Worm (Caenorhabditis elegans) whole organism, late embryonic: ENCODE data around the gene mrpl-48.

ENCODE experiments used
- C08G9.2 ChIP-seq: sonication (generic microtip); optimal IDR thresholded peaks from 2 replicates; lab custom pipeline; 2016; ENCODE audit warnings: mild to moderate bottlenecking, missing genetic modification characterization, moderate library complexity, missing compliant biosample characterization
- F13H6.1 ChIP-seq: sonication (generic microtip); optimal IDR thresholded peaks from 2 replicates; lab custom pipeline; 2016; ENCODE audit warnings: missing genetic modification characterization, missing compliant biosample characterization
- K02D7.2 ChIP-seq: sonication (generic microtip); optimal IDR thresholded peaks from 2 replicates; lab custom pipeline; 2017; ENCODE audit warnings: mild to moderate bottlenecking, missing genetic modification characterization, missing compliant biosample characterization
- T23F11.4 ChIP-seq: fragments of 200-800 bp; sonication (Bioruptor generic); optimal IDR thresholded peaks from 2 replicates; lab custom pipeline; 2018; ENCODE audit warnings: mild to moderate bottlenecking, missing genetic modification characterization, missing compliant biosample characterization
- ahr-1 ChIP-seq: sonication (generic microtip); optimal IDR thresholded peaks from 2 replicates; lab custom pipeline; 2016; ENCODE audit warnings: missing genetic modification characterization, missing compliant biosample characterization
- ceh-14 ChIP-seq: sonication (generic microtip); optimal IDR thresholded peaks from 2 replicates; lab custom pipeline; 2016; ENCODE audit warnings: missing genotype, missing genetic modification characterization, missing compliant biosample characterization
- ceh-18 ChIP-seq: sonication (generic microtip); optimal IDR thresholded peaks from 2 replicates; lab custom pipeline; 2016; ENCODE audit warnings: missing genetic modification characterization, missing compliant biosample characterization
- ceh-2 ChIP-seq: sonication (generic microtip); optimal IDR thresholded peaks from 2 replicates; lab custom pipeline; 2016; ENCODE audit warnings: missing genotype, missing genetic modification characterization, missing compliant biosample characterization
- ceh-22 ChIP-seq: sonication (generic microtip); optimal IDR thresholded peaks from 2 replicates; lab custom pipeline; 2017; ENCODE audit warnings: missing biosample characterization, missing genetic modification characterization
- ceh-24 ChIP-seq: sonication (generic microtip); optimal IDR thresholded peaks from 2 replicates; lab custom pipeline; 2016; ENCODE audit warnings: mild to moderate bottlenecking, missing genetic modification characterization, missing compliant biosample characterization
- ceh-31 ChIP-seq: sonication (generic microtip); optimal IDR thresholded peaks from 2 replicates; lab custom pipeline; 2016; ENCODE audit warnings: missing genetic modification characterization, missing compliant biosample characterization
- ceh-34 ChIP-seq: sonication (generic microtip); optimal IDR thresholded peaks from 2 replicates; lab custom pipeline; 2016; ENCODE audit warnings: mild to moderate bottlenecking, missing genetic modification characterization, missing compliant biosample characterization
- ceh-45 ChIP-seq: fragments of 200-800 bp; sonication (Bioruptor generic); IDR thresholded peaks from 2 replicates; pipeline ENCODE4 v1.3.6; 2022; ENCODE audit warnings: missing genetic modification reagents, missing genetic modification characterization, missing compliant biosample characterization
- che-1 ChIP-seq: sonication (generic microtip); optimal IDR thresholded peaks from 2 replicates; lab custom pipeline; 2016; ENCODE audit warnings: mild to moderate bottlenecking, missing genetic modification characterization, missing compliant biosample characterization
- dmd-4 ChIP-seq: sonication (generic microtip); optimal IDR thresholded peaks from 2 replicates; lab custom pipeline; 2016; ENCODE audit warnings: borderline replicate concordance, missing genetic modification characterization, missing compliant biosample characterization
- dve-1 ChIP-seq: sonication (generic microtip); optimal IDR thresholded peaks from 2 replicates; lab custom pipeline; 2017; ENCODE audit warnings: antibody characterized with exemption, mild to moderate bottlenecking, missing genetic modification characterization, missing compliant biosample characterization
- elt-2 ChIP-seq: sonication (generic microtip); optimal IDR thresholded peaks from 2 replicates; lab custom pipeline; 2016; ENCODE audit warnings: missing genetic modification reagents, missing genetic modification characterization, missing compliant biosample characterization
- ets-4 ChIP-seq: sonication (generic microtip); optimal IDR thresholded peaks from 2 replicates; lab custom pipeline; 2016; ENCODE audit warnings: missing genetic modification characterization, missing compliant biosample characterization
- eyg-1 ChIP-seq: sonication (generic microtip); optimal IDR thresholded peaks from 2 replicates; lab custom pipeline; 2016; ENCODE audit warnings: missing genotype, missing genetic modification characterization, missing compliant biosample characterization
- fkh-6 ChIP-seq: sonication (generic microtip); optimal IDR thresholded peaks from 2 replicates; lab custom pipeline; 2016; ENCODE audit warnings: missing genetic modification characterization, missing compliant biosample characterization
- hlh-13 ChIP-seq: fragments of 200-800 bp; sonication (Bioruptor generic); optimal IDR thresholded peaks from 2 replicates; lab custom pipeline; 2018; ENCODE audit warnings: mild to moderate bottlenecking, missing genetic modification characterization, missing compliant biosample characterization
- hlh-15 ChIP-seq: sonication (generic microtip); optimal IDR thresholded peaks from 2 replicates; lab custom pipeline; 2016; ENCODE audit warnings: missing genetic modification characterization, missing compliant biosample characterization
- hlh-30 ChIP-seq: sonication (generic microtip); optimal IDR thresholded peaks from 2 replicates; lab custom pipeline; 2017; ENCODE audit warnings: antibody characterized with exemption, missing genetic modification characterization, missing compliant biosample characterization; ENCODE audit not compliant: insufficient read depth
- hlh-6 ChIP-seq: sonication (generic microtip); optimal IDR thresholded peaks from 2 replicates; lab custom pipeline; 2016; ENCODE audit warnings: missing genotype, missing genetic modification characterization, missing compliant biosample characterization
- hlh-8 ChIP-seq: sonication (generic microtip); optimal IDR thresholded peaks from 2 replicates; lab custom pipeline; 2016; ENCODE audit warnings: missing genotype, missing genetic modification characterization, missing compliant biosample characterization
- mec-3 ChIP-seq: sonication (generic microtip); optimal IDR thresholded peaks from 2 replicates; lab custom pipeline; 2016; ENCODE audit warnings: borderline replicate concordance, missing genetic modification characterization, missing compliant biosample characterization
- npax-4 ChIP-seq: sonication (generic microtip); optimal IDR thresholded peaks from 2 replicates; lab custom pipeline; 2016; ENCODE audit warnings: missing genetic modification characterization, missing compliant biosample characterization
- odd-2 ChIP-seq: sonication (generic microtip); optimal IDR thresholded peaks from 2 replicates; lab custom pipeline; 2017; ENCODE audit warnings: antibody characterized with exemption, mild to moderate bottlenecking, missing genetic modification characterization, missing compliant biosample characterization
- pag-3 ChIP-seq: sonication (generic microtip); optimal IDR thresholded peaks from 2 replicates; lab custom pipeline; 2016; ENCODE audit warnings: missing compliant biosample characterization, missing genetic modification characterization, borderline replicate concordance
- pat-9 ChIP-seq: fragments of 200-800 bp; sonication (Bioruptor generic); optimal IDR thresholded peaks from 2 replicates; lab custom pipeline; 2018; ENCODE audit warnings: mild to moderate bottlenecking, missing genetic modification characterization, moderate library complexity, missing compliant biosample characterization
- pha-4 ChIP-seq: fragments of 150-350 bp; optimal IDR thresholded peaks from 2 replicates; lab custom pipeline; 2018; ENCODE audit warnings: missing biosample characterization, missing genetic modification reagents, missing genetic modification characterization
- pqm-1 ChIP-seq: sonication (generic microtip); optimal IDR thresholded peaks from 2 replicates; lab custom pipeline; 2016; ENCODE audit warnings: missing genetic modification characterization, missing compliant biosample characterization
- pros-1 ChIP-seq: fragments of 150-350 bp; optimal IDR thresholded peaks from 2 replicates; lab custom pipeline; 2014; ENCODE audit warnings: missing biosample characterization, missing genetic modification reagents, missing genetic modification characterization
- sdc-2 ChIP-seq: sonication (generic microtip); optimal IDR thresholded peaks from 2 replicates; lab custom pipeline; 2016; ENCODE audit warnings: missing genotype, missing genetic modification characterization, missing compliant biosample characterization
- tbx-2 ChIP-seq: sonication (generic microtip); optimal IDR thresholded peaks from 2 replicates; lab custom pipeline; 2016; ENCODE audit warnings: missing genetic modification characterization, missing compliant biosample characterization
- ttx-3 ChIP-seq: sonication (generic microtip); optimal IDR thresholded peaks from 2 replicates; lab custom pipeline; 2016; ENCODE audit warnings: missing genetic modification reagents, missing genetic modification characterization, missing compliant biosample characterization
- unc-3 ChIP-seq, 2 experiments: fragments of 200-800 bp in 1 of 2; sonication (Bioruptor generic) in 1 of 2; sonication (generic microtip) in 1 of 2; conservative IDR thresholded peaks in 1 of 2; optimal IDR thresholded peaks in 1 of 2; 2 replicates each; pipeline versions ENCODE4 v1.3.6 to Lab custom; 2016 to 2022; ENCODE audit warnings: missing compliant biosample characterization in 2 of 2, missing genetic modification characterization in 2 of 2, missing genetic modification reagents in 1 of 2
- unc-42 ChIP-seq: sonication (generic microtip); optimal IDR thresholded peaks from 2 replicates; lab custom pipeline; 2016; ENCODE audit warnings: missing genotype, missing genetic modification characterization, missing compliant biosample characterization
- ztf-16 ChIP-seq: sonication (generic microtip); optimal IDR thresholded peaks from 2 replicates; lab custom pipeline; 2017; ENCODE audit warnings: missing genetic modification characterization, missing compliant biosample characterization

The mrpl-48 gene

ce11 chrV:5619372-5619771 is 25.9 kb downstream of the mrpl-48 start:
- TF ChIP-seq ceh-31 (no peak), hlh-13 (GFP tag; lab: Kevin White, UChicago) (no peak), ceh-24 (no peak), hlh-8 (tag; lab: Kevin White, UChicago) (no peak), unc-3 (GFP tag; conservative IDR thresholded peaks at IDR 0.05; lab: Robert Waterston, UW) (no peak), unc-3 (tag; optimal IDR thresholded peaks at IDR 0.05; lab: Kevin White, UChicago) (no peak), C08G9.2 (tag; lab: Kevin White, UChicago) (no peak), F13H6.1 (tag; lab: Kevin White, UChicago) (no peak), K02D7.2 (no peak), eyg-1 (tag; lab: Kevin White, UChicago) (no peak), ceh-14 (no peak), sdc-2 (tag; lab: Kevin White, UChicago) (no peak), ceh-34 (no peak), hlh-6 (tag; lab: Kevin White, UChicago) (no peak), pros-1 (tag; lab: Kevin White, UChicago) (no peak), odd-2 (no peak), pha-4 (tag; lab: Kevin White, UChicago) (no peak), che-1 (tag; lab: Kevin White, UChicago) (no peak)

- TF ChIP-seq npax-4 (tag; lab: Kevin White, UChicago) (no peak), unc-42 (tag; lab: Kevin White, UChicago) (no peak), dve-1 (tag; lab: Kevin White, UChicago) (no peak), pat-9 (tag; lab: Kevin White, UChicago) (no peak), hlh-15 (tag; lab: Kevin White, UChicago) (no peak), T23F11.4 (GFP tag; lab: Kevin White, UChicago) (no peak), hlh-8 (tag; lab: Kevin White, UChicago) (no peak), pqm-1 (tag; lab: Kevin White, UChicago) (no peak), tbx-2 (tag; lab: Kevin White, UChicago) (no peak), mec-3 (tag; lab: Kevin White, UChicago) (no peak), elt-2 (no peak), hlh-13 (GFP tag; lab: Kevin White, UChicago) (no peak), fkh-6 (tag; lab: Kevin White, UChicago) (no peak), ceh-45 (GFP tag; lab: Robert Waterston, UW) (no peak), ztf-16 (tag; lab: Kevin White, UChicago) (no peak), sdc-2 (tag; lab: Kevin White, UChicago) (no peak), eyg-1 (tag; lab: Kevin White, UChicago) (no peak), dmd-4 (tag; lab: Kevin White, UChicago) (no peak), pag-3 (tag; lab: Kevin White, UChicago) (no peak), ahr-1 (tag; lab: Kevin White, UChicago) (no peak)
- TF ChIP-seq, all 69 proteins: peak for 0
These were observed 26.5 kb downstream of the mrpl-48 start, which contains the start of gene memb-2 for ce11 chrV:5620040-5620439. Gene memb-2, minus strand, starts transcription at chrV:5620140.

- TF ChIP-seq ttx-3 (tag; lab: Kevin White, UChicago): no peak
- no peak for TF ChIP-seq ztf-16 (tag; lab: Kevin White, UChicago)
- no peak for TF ChIP-seq T23F11.4 (GFP tag; lab: Kevin White, UChicago)
- TF ChIP-seq pat-9 (tag; lab: Kevin White, UChicago): no peak
- no peak for TF ChIP-seq ets-4
- TF ChIP-seq F13H6.1 (tag; lab: Kevin White, UChicago): no peak
- no peak for TF ChIP-seq hlh-6 (tag; lab: Kevin White, UChicago)
- TF ChIP-seq hlh-30 (tag; lab: Kevin White, UChicago): no peak
- no peak for TF ChIP-seq ceh-18 (tag; lab: Kevin White, UChicago)
- TF ChIP-seq ceh-22 (tag; lab: Kevin White, UChicago): no peak
- no peak for TF ChIP-seq ceh-2 (tag; lab: Kevin White, UChicago)
- TF ChIP-seq ceh-34: no peak
These were observed 27.9 kb downstream of the mrpl-48 start, which contains the start of gene M03E7.1 for ce11 chrV:5621390-5621789. Gene M03E7.1, plus strand, starts transcription at chrV:5621690.
